Fruit fly (Drosophila melanogaster) whole organism, pupa: ENCODE results near the gene comm3.

Experiments used
- CG32121 ChIP-seq: fragments of 200-800 bp; sonication (Bioruptor generic); IDR thresholded peaks from 2 replicates; pipeline ENCODE4 v1.3.6; 2022; ENCODE audit warnings: missing biosample characterization, missing genetic modification characterization
- CG4496 ChIP-seq: fragments of 200-800 bp; sonication (Bioruptor generic); IDR thresholded peaks from 3 replicates; pipeline ENCODE4 v1.3.6; 2022; ENCODE audit warnings: missing biosample characterization, missing genetic modification characterization
- CG8159 ChIP-seq: fragments of 200-800 bp; sonication (Bioruptor generic); optimal IDR thresholded peaks from 3 replicates; lab custom pipeline; 2018; ENCODE audit warnings: missing biosample characterization, mild to moderate bottlenecking, missing genetic modification characterization, moderate library complexity
- CG9948 ChIP-seq: fragments of 200-800 bp; sonication (Bioruptor generic); optimal IDR thresholded peaks from 2 replicates; lab custom pipeline; 2018; ENCODE audit warnings: missing biosample characterization, mild to moderate bottlenecking, missing genetic modification characterization, moderate library complexity
- EcR ChIP-seq: fragments of 200-800 bp; sonication (Bioruptor generic); optimal IDR thresholded peaks from 3 replicates; lab custom pipeline; 2019; ENCODE audit warnings: missing biosample characterization, missing genetic modification characterization, mild to moderate bottlenecking, moderate library complexity, missing genetic modification reagents
- Pif1A ChIP-seq: fragments of 200-800 bp; sonication (Bioruptor generic); optimal IDR thresholded peaks from 3 replicates; lab custom pipeline; 2016; ENCODE audit warnings: missing biosample characterization, missing genetic modification characterization
- gl ChIP-seq: fragments of 200-800 bp; sonication (Bioruptor generic); optimal IDR thresholded peaks from 2 replicates; lab custom pipeline; 2018; ENCODE audit warnings: missing biosample characterization, mild to moderate bottlenecking, missing genetic modification characterization
- rn ChIP-seq: fragments of 200-800 bp; sonication (Bioruptor generic); IDR thresholded peaks from 2 replicates; pipeline ENCODE4 v1.3.6; 2022; ENCODE audit warnings: missing biosample characterization, missing genetic modification characterization

- TF ChIP-seq gl (no peak), CG4496 (no peak), CG32121 (no peak), CG9948 (tag; lab: Kevin White, UChicago) (no peak), EcR (no peak), rn (GFP tag; lab: Robert Waterston, UW) (no peak), Pif1A (no peak), CG8159 (tag; lab: Kevin White, UChicago) (no peak)
These were observed 14.0 kb upstream of the comm3 start, which contains the start of gene CG43082 for dm6 chr3L:15661567-15661966.
